Worm (Caenorhabditis elegans): ENCODE results near the gene F11G11.14.
A peak's percentile ranks its signal among the peaks of the same experiment; 100 is the strongest.
"Not testable (repeated sequence)": the region's sequence is repeated elsewhere in the genome, so short reads cannot be mapped to it uniquely, and the experiment has no call there.

Gene F11G11.14

ce11 chrII:4888527-4889487 is 25.3 kb downstream of the F11G11.14 start, which contains the start of gene pgm-1 (continued):
- peak; percentile 50 for TF ChIP-seq ama-1 (optimal IDR thresholded peaks at IDR 0.05)
- no peak for TF ChIP-seq aly-2 (tag; optimal IDR thresholded peaks at IDR 0.05)
- TF ChIP-seq elt-1 (tag; optimal IDR thresholded peaks at IDR 0.05) = no peak
- no peak for TF ChIP-seq snpc-4 (tag; optimal IDR thresholded peaks at IDR 0.05)
- TF ChIP-seq sma-9 (GFP tag; optimal IDR thresholded peaks at IDR 0.05) = peak; percentile 45
- TF ChIP-seq sma-9 (tag; optimal IDR thresholded peaks at IDR 0.05) = no peak
- TF ChIP-seq F13H6.1 (tag; optimal IDR thresholded peaks at IDR 0.05) = peak; percentile 52
- TF ChIP-seq nhr-23 (tag; optimal IDR thresholded peaks at IDR 0.05) = no peak
- TF ChIP-seq lin-39 (tag; optimal IDR thresholded peaks at IDR 0.05) = no peak

- TF ChIP-seq nhr-129 (tag; optimal IDR thresholded peaks at IDR 0.05) (peak; percentile 33), F13H6.1 (tag; optimal IDR thresholded peaks at IDR 0.05) (peak; percentile 25), crh-2 (tag; optimal IDR thresholded peaks at IDR 0.05) (peak; percentile 61), nhr-10 (tag; optimal IDR thresholded peaks at IDR 0.05) (no peak), mbf-1 (tag; optimal IDR thresholded peaks at IDR 0.05) (no peak), lsy-2 (tag; optimal IDR thresholded peaks at IDR 0.05) (peak in 1 of 2 experiments; percentile 51), sma-9 (GFP tag; optimal IDR thresholded peaks at IDR 0.05) (peak; percentile 33), sma-9 (tag; optimal IDR thresholded peaks at IDR 0.05) (no peak), ztf-4 (tag; optimal IDR thresholded peaks at IDR 0.05) (peak; percentile 66), unc-55 (GFP tag; optimal IDR thresholded peaks at IDR 0.05) (peak; percentile 43), dmd-4 (tag; optimal IDR thresholded peaks at IDR 0.05) (no peak), ama-1 (optimal IDR thresholded peaks at IDR 0.05) (peak; percentile 81), skn-1 (tag; optimal IDR thresholded peaks at IDR 0.05) (no peak), ceh-16 (tag; optimal IDR thresholded peaks at IDR 0.05) (no peak), unc-62 (GFP tag; optimal IDR thresholded peaks at IDR 0.05) (no peak), ZK546.5 (tag; optimal IDR thresholded peaks at IDR 0.05) (no peak), mab-5 (tag; optimal IDR thresholded peaks at IDR 0.05) (no peak), blmp-1 (tag; optimal IDR thresholded peaks at IDR 0.05; ENCODE audit: insufficient read depth) (no peak), elt-1 (tag; optimal IDR thresholded peaks at IDR 0.05) (no peak), R02D3.7 (tag; optimal IDR thresholded peaks at IDR 0.05) (no peak), ztf-11 (tag; optimal IDR thresholded peaks at IDR 0.05) (no peak), sma-3 (GFP tag; optimal IDR thresholded peaks at IDR 0.05) (peak; percentile 23), ceh-82 (tag; optimal IDR thresholded peaks at IDR 0.05) (no peak), aly-2 (tag; optimal IDR thresholded peaks at IDR 0.05) (no peak), lin-13 (GFP tag; optimal IDR thresholded peaks at IDR 0.05) (no peak), C34F6.9 (tag; optimal IDR thresholded peaks at IDR 0.05) (no peak), nhr-6 (tag; optimal IDR thresholded peaks at IDR 0.05) (peak; percentile 8)
These were observed 27.7 kb downstream of the F11G11.14 start, which contains the start of gene gst-9 for ce11 chrII:4891012-4891775. Gene gst-9, plus strand, starts transcription at chrII:4891585.

ce11 chrII:4892594-4892993 is 29.1 kb downstream of the F11G11.14 start, which contains the start of gene msp-33:
Gene msp-33, minus strand, starts transcription at chrII:4892694.
- TF ChIP-seq egl-27 (tag; optimal IDR thresholded peaks at IDR 0.05) (no peak), elt-3 (tag; optimal IDR thresholded peaks at IDR 0.05) (no peak), peb-1 (tag; optimal IDR thresholded peaks at IDR 0.05) (no peak), alr-1 (tag; optimal IDR thresholded peaks at IDR 0.05) (no peak), F13H6.1 (tag; optimal IDR thresholded peaks at IDR 0.05) (no peak), C34F6.9 (tag; optimal IDR thresholded peaks at IDR 0.05) (no peak), snpc-4 (tag; optimal IDR thresholded peaks at IDR 0.05) (no peak), ama-1 (optimal IDR thresholded peaks at IDR 0.05) (no peak), unc-39 (tag; optimal IDR thresholded peaks at IDR 0.05) (no peak)

ce11 chrII:4898529-4898928 is 35.0 kb downstream of the F11G11.14 start, which contains the start of gene msp-32:
Gene msp-32, plus strand, starts transcription at chrII:4898829.
- not testable (repeated sequence) for TF ChIP-seq mab-5, F13H6.1, R02D3.7 (tag; optimal IDR thresholded peaks at IDR 0.05)

Data from whole organism, L2 larva.